Worm (Caenorhabditis elegans): Measurements from ENCODE around the gene scl-6.

- TF ChIP-seq bed-1 (GFP tag; IDR thresholded peaks at IDR 0.05) (no peak), hsf-1 (GFP tag; IDR thresholded peaks at IDR 0.05) (no peak), snpc-4 (GFP tag; optimal IDR thresholded peaks at IDR 0.05) (no peak), snpc-4 (tag; optimal IDR thresholded peaks at IDR 0.05) (no peak), zim-3 (tag; optimal IDR thresholded peaks at IDR 0.05) (no peak), nfya-1 (tag; optimal IDR thresholded peaks at IDR 0.05; ENCODE audit: borderline replicate concordance, insufficient read depth) (no peak)
Measured at ce11 chrIV:13078342-13078741, 9.8 kb downstream of the scl-6 start.

Measured in whole organism, young adult.